Worm (Caenorhabditis elegans) whole organism, young adult: ENCODE measurements around the gene rpn-7.
"Not testable (repeated sequence)": the region's sequence is repeated elsewhere in the genome, so short reads cannot be mapped to it uniquely, and the experiment has no call there.

Experiments
- F22D6.2 ChIP-seq: sonication (generic microtip); optimal IDR thresholded peaks from 2 replicates; lab custom pipeline; 2016; ENCODE audit warnings: mild to moderate bottlenecking, missing genetic modification characterization, missing compliant biosample characterization
- F33H1.4 ChIP-seq: fragments of 200-800 bp; sonication (Bioruptor generic); IDR thresholded peaks from 2 replicates; pipeline ENCODE4 v1.3.6; 2022; ENCODE audit warnings: missing genetic modification reagents, missing genetic modification characterization, missing compliant biosample characterization
- F52B5.7 ChIP-seq: sonication (generic microtip); optimal IDR thresholded peaks from 2 replicates; lab custom pipeline; 2016; ENCODE audit warnings: mild to moderate bottlenecking, missing genetic modification characterization, missing compliant biosample characterization
- F55B11.4 ChIP-seq: sonication (generic microtip); optimal IDR thresholded peaks from 2 replicates; lab custom pipeline; 2016; ENCODE audit warnings: missing compliant biosample characterization, missing genetic modification characterization, borderline replicate concordance; ENCODE audit not compliant: insufficient read depth
- F57C9.4 ChIP-seq: sonication (generic microtip); optimal IDR thresholded peaks from 2 replicates; lab custom pipeline; 2017; ENCODE audit warnings: mild to moderate bottlenecking, missing genetic modification characterization, missing compliant biosample characterization
- ama-1 ChIP-seq, 3 experiments: fragments of 150-350 bp in 1 of 3; sonication (generic microtip) in 2 of 3; optimal IDR thresholded peaks; 2 replicates each; lab custom pipeline; 2014 to 2018; ENCODE audit warnings: missing biosample characterization in 2 of 3, missing genetic modification characterization in 2 of 3, missing genetic modification reagents in 2 of 3
- bed-1 ChIP-seq: fragments of 200-800 bp; sonication (Bioruptor generic); IDR thresholded peaks from 2 replicates; pipeline ENCODE4 v1.3.6; 2022; ENCODE audit warnings: missing genetic modification reagents, missing genetic modification characterization, missing compliant biosample characterization
- ceh-40 ChIP-seq: fragments of 200-800 bp; sonication (Bioruptor generic); IDR thresholded peaks from 2 replicates; pipeline ENCODE4 v1.3.6; 2022; ENCODE audit warnings: missing genetic modification characterization, missing compliant biosample characterization
- ceh-58 ChIP-seq: fragments of 200-800 bp; sonication (Bioruptor generic); IDR thresholded peaks from 2 replicates; pipeline ENCODE4 v1.3.6; 2022; ENCODE audit warnings: missing genetic modification characterization, missing compliant biosample characterization
- chd-7 ChIP-seq: sonication (generic microtip); optimal IDR thresholded peaks from 2 replicates; lab custom pipeline; 2016; ENCODE audit warnings: mild to moderate bottlenecking, missing genetic modification characterization, moderate library complexity, missing compliant biosample characterization
- dox-1 ChIP-seq: fragments of 200-800 bp; sonication (Bioruptor generic); IDR thresholded peaks from 2 replicates; pipeline ENCODE4 v1.3.6; 2022; ENCODE audit warnings: missing genetic modification reagents, missing genetic modification characterization, missing compliant biosample characterization
- dpl-1 ChIP-seq: fragments of 150-350 bp; optimal IDR thresholded peaks from 2 replicates; lab custom pipeline; 2014; ENCODE audit warnings: missing biosample characterization, missing genetic modification reagents, missing genetic modification characterization
- egl-44 ChIP-seq: fragments of 200-800 bp; sonication (Bioruptor generic); IDR thresholded peaks from 2 replicates; pipeline ENCODE4 v1.3.6; 2022; ENCODE audit warnings: missing genetic modification reagents, missing genetic modification characterization, missing compliant biosample characterization
- ekl-4 ChIP-seq: fragments of 200-800 bp; sonication (Bioruptor generic); IDR thresholded peaks from 2 replicates; pipeline ENCODE4 v1.3.6; 2022; ENCODE audit warnings: missing genetic modification reagents, missing genetic modification characterization, missing compliant biosample characterization
- hlh-12 ChIP-seq: sonication (generic microtip); optimal IDR thresholded peaks from 2 replicates; lab custom pipeline; 2016; ENCODE audit warnings: missing genetic modification characterization, missing compliant biosample characterization
- hlh-26 ChIP-seq: fragments of 200-800 bp; sonication (Bioruptor generic); conservative IDR thresholded peaks from 2 replicates; pipeline ENCODE4 v1.3.6; 2022; ENCODE audit warnings: missing genetic modification reagents, missing genetic modification characterization, missing compliant biosample characterization
- lag-1 ChIP-seq: fragments of 200-800 bp; sonication (Bioruptor generic); IDR thresholded peaks from 2 replicates; pipeline ENCODE4 v1.3.6; 2022; ENCODE audit warnings: missing genetic modification reagents, missing genetic modification characterization, missing compliant biosample characterization
- lin-35 ChIP-seq, 3 experiments: fragments of 150-350 bp in 2 of 3; sonication (generic microtip) in 1 of 3; optimal IDR thresholded peaks; 2 replicates each; lab custom pipeline; 2014 to 2018; ENCODE audit warnings: missing biosample characterization in 3 of 3, missing genetic modification characterization in 3 of 3, missing genetic modification reagents in 3 of 3
- lin-40 ChIP-seq: sonication (generic microtip); optimal IDR thresholded peaks from 2 replicates; lab custom pipeline; 2016; ENCODE audit warnings: missing genetic modification characterization, mild to moderate bottlenecking, missing compliant biosample characterization, missing genotype, missing genetic modification reagents
- lin-54 ChIP-seq: fragments of 200-800 bp; sonication (Bioruptor generic); optimal IDR thresholded peaks from 2 replicates; lab custom pipeline; 2018; ENCODE audit warnings: mild to moderate bottlenecking, missing genetic modification characterization, missing compliant biosample characterization
- lir-1 ChIP-seq: fragments of 200-800 bp; sonication (Bioruptor generic); conservative IDR thresholded peaks from 2 replicates; pipeline ENCODE4 v1.3.6; 2022; ENCODE audit warnings: missing genetic modification reagents, missing genetic modification characterization, missing compliant biosample characterization
- nfya-1 ChIP-seq: sonication (generic microtip); optimal IDR thresholded peaks from 2 replicates; lab custom pipeline; 2017; ENCODE audit warnings: antibody characterized with exemption, missing compliant biosample characterization, missing genetic modification characterization, borderline replicate concordance; ENCODE audit not compliant: insufficient read depth
- nfyb-1 ChIP-seq: fragments of 200-800 bp; sonication (Bioruptor generic); IDR thresholded peaks from 2 replicates; pipeline ENCODE4 v1.3.6; 2022; ENCODE audit warnings: missing genetic modification reagents, missing genetic modification characterization, missing compliant biosample characterization
- nhr-120 ChIP-seq: fragments of 200-800 bp; sonication (Bioruptor generic); IDR thresholded peaks from 2 replicates; pipeline ENCODE4 v1.3.6; 2022; ENCODE audit warnings: missing genetic modification characterization, missing compliant biosample characterization
- nhr-179 ChIP-seq: sonication (generic microtip); optimal IDR thresholded peaks from 2 replicates; lab custom pipeline; 2016; ENCODE audit warnings: mild to moderate bottlenecking, missing genetic modification characterization, missing compliant biosample characterization
- nhr-27 ChIP-seq: fragments of 200-800 bp; sonication (Bioruptor generic); optimal IDR thresholded peaks from 2 replicates; lab custom pipeline; 2018; ENCODE audit warnings: mild to moderate bottlenecking, missing genetic modification characterization, moderate library complexity, missing compliant biosample characterization
- pbrm-1 ChIP-seq: fragments of 200-800 bp; sonication (Bioruptor generic); IDR thresholded peaks from 2 replicates; pipeline ENCODE4 v1.3.6; 2022; ENCODE audit warnings: missing genetic modification reagents, missing genetic modification characterization, missing compliant biosample characterization
- pha-4 ChIP-seq: fragments of 150-350 bp; sonication (generic microtip); optimal IDR thresholded peaks from 2 replicates; lab custom pipeline; 2014; ENCODE audit warnings: missing biosample characterization, missing genetic modification reagents, missing genetic modification characterization
- repo-1 ChIP-seq: sonication (generic microtip); optimal IDR thresholded peaks from 2 replicates; lab custom pipeline; 2017; ENCODE audit warnings: mild to moderate bottlenecking, missing genetic modification characterization, missing compliant biosample characterization
- tbp1 ChIP-seq: fragments of 200-800 bp; sonication (Bioruptor generic); optimal IDR thresholded peaks from 2 replicates; lab custom pipeline; 2018; ENCODE audit warnings: mild to moderate bottlenecking, missing genetic modification characterization, missing compliant biosample characterization
- tlf-1 ChIP-seq: fragments of 200-800 bp; sonication (Bioruptor generic); optimal IDR thresholded peaks from 2 replicates; lab custom pipeline; 2018; ENCODE audit warnings: mild to moderate bottlenecking, missing genetic modification characterization, missing compliant biosample characterization
- unc-130 ChIP-seq: sonication (generic microtip); optimal IDR thresholded peaks from 2 replicates; lab custom pipeline; 2016; ENCODE audit warnings: missing genetic modification reagents, missing genetic modification characterization, missing compliant biosample characterization
- zfh-2 ChIP-seq: fragments of 200-800 bp; sonication (Bioruptor generic); conservative IDR thresholded peaks from 2 replicates; pipeline ENCODE4 v1.3.6; 2022; ENCODE audit warnings: missing genetic modification reagents, missing genetic modification characterization, missing compliant biosample characterization
- zim-3 ChIP-seq: sonication (generic microtip); optimal IDR thresholded peaks from 2 replicates; lab custom pipeline; 2017; ENCODE audit warnings: mild to moderate bottlenecking, missing genetic modification characterization, moderate library complexity, missing compliant biosample characterization
- ztf-28 ChIP-seq: fragments of 200-800 bp; sonication (Bioruptor generic); IDR thresholded peaks from 2 replicates; pipeline ENCODE4 v1.3.6; 2022; ENCODE audit warnings: missing genetic modification reagents, missing genetic modification characterization, missing compliant biosample characterization
- ztf-6 ChIP-seq: fragments of 200-800 bp; sonication (Bioruptor generic); IDR thresholded peaks from 2 replicates; pipeline ENCODE4 v1.3.6; 2022; ENCODE audit warnings: missing genetic modification reagents, missing genetic modification characterization, missing compliant biosample characterization

The rpn-7 gene

ce11 chrIV:9274008-9274529 lies 42.4 kb upstream of the rpn-7 start, which contains the start of gene nmy-3 (continued):
- TF ChIP-seq ceh-40 (GFP tag; lab: Robert Waterston, UW) (no peak), nfyb-1 (GFP tag; lab: Robert Waterston, UW) (no peak), F55B11.4 (tag; lab: Kevin White, UChicago) (no peak), pha-4 (tag; lab: Kevin White, UChicago) (no peak), F22D6.2 (tag; lab: Kevin White, UChicago) (no peak), repo-1 (tag; lab: Kevin White, UChicago) (no peak)

ce11 chrIV:9286305-9286704 lies 30.1 kb upstream of the rpn-7 start, which contains the start of gene nhr-267:
nhr-267 (minus strand) TSS chrIV:9286405.
- TF ChIP-seq nfya-1; F33H1.4 (GFP tag; lab: Robert Waterston, UW); ama-1 (optimal IDR thresholded peaks at IDR 0.05; lab: Kevin White, UChicago); ama-1 (GFP tag; optimal IDR thresholded peaks at IDR 0.05; lab: Kevin White, UChicago): not testable (repeated sequence)

- TF ChIP-seq zfh-2 (GFP tag; lab: Robert Waterston, UW): no peak
- no peak for TF ChIP-seq ztf-28 (GFP tag; lab: Robert Waterston, UW)
- TF ChIP-seq hlh-26: no peak
- no peak for TF ChIP-seq bed-1 (GFP tag; lab: Robert Waterston, UW)
- no peak for TF ChIP-seq chd-7 (tag; lab: Kevin White, UChicago)
- TF ChIP-seq unc-130: no peak
- TF ChIP-seq dox-1: no peak
- TF ChIP-seq pha-4 (tag; lab: Kevin White, UChicago): no peak
- no peak for TF ChIP-seq F33H1.4 (GFP tag; lab: Robert Waterston, UW)
- no peak for TF ChIP-seq tbp1 (GFP tag; lab: Kevin White, UChicago)
- TF ChIP-seq lin-54 (GFP tag; lab: Kevin White, UChicago): no peak
- TF ChIP-seq hlh-12: no peak
- no peak for TF ChIP-seq lag-1
Observed at ce11 chrIV:9289635-9290034, 26.8 kb upstream of the rpn-7 start.

ce11 chrIV:9293825-9294224 lies 22.6 kb upstream of the rpn-7 start, which contains the start of gene nhr-264:
nhr-264 (minus strand) TSS chrIV:9293925.
- not testable (repeated sequence) for TF ChIP-seq F57C9.4 (tag; lab: Kevin White, UChicago); nhr-120; pbrm-1 (GFP tag; lab: Robert Waterston, UW)
- TF ChIP-seq, all 124 proteins: peak for 0; not testable (repeated sequence) for 124

- TF ChIP-seq egl-44 (GFP tag; lab: Robert Waterston, UW) (no peak), ekl-4 (GFP tag; lab: Robert Waterston, UW) (no peak)
Observed at ce11 chrIV:9296285-9296684, 20.1 kb upstream of the rpn-7 start, which contains the start of gene F49C12.1. F49C12.1 (minus strand) TSS chrIV:9296354.

- TF ChIP-seq F52B5.7 (no peak), lin-40 (tag; lab: Kevin White, UChicago) (no peak), tlf-1 (no peak), ztf-6 (GFP tag; lab: Robert Waterston, UW) (no peak), nhr-27 (tag; lab: Kevin White, UChicago) (no peak), nhr-179 (tag; lab: Kevin White, UChicago) (no peak), dpl-1 (GFP tag; lab: Kevin White, UChicago) (no peak), zim-3 (no peak), lin-35 (GFP tag; optimal IDR thresholded peaks at IDR 0.05; lab: Kevin White, UChicago) (no peak), lir-1 (GFP tag; lab: Robert Waterston, UW) (no peak), ceh-58 (GFP tag; lab: Robert Waterston, UW) (no peak)
Observed at ce11 chrIV:9299145-9299544, 17.3 kb upstream of the rpn-7 start, which contains the start of gene F49C12.2. F49C12.2 (minus strand) TSS chrIV:9299245.
